Worm (Caenorhabditis elegans) whole organism, L2 larva: ENCODE data around the gene F07C6.6.

ENCODE experiments used
- R02D3.7 ChIP-seq: fragments of 150-350 bp; optimal IDR thresholded peaks from 2 replicates; lab custom pipeline; 2014; ENCODE audit warnings: missing biosample characterization, missing genetic modification characterization
- Y55F3AM.14 ChIP-seq: fragments of 200-800 bp; sonication (Bioruptor generic); optimal IDR thresholded peaks from 2 replicates; lab custom pipeline; 2018; ENCODE audit warnings: mild to moderate bottlenecking, missing genetic modification characterization, missing compliant biosample characterization
- aly-2 ChIP-seq: fragments of 150-350 bp; optimal IDR thresholded peaks from 2 replicates; lab custom pipeline; 2014; ENCODE audit warnings: missing biosample characterization, missing genetic modification characterization
- blmp-1 ChIP-seq: sonication (generic microtip); optimal IDR thresholded peaks from 2 replicates; lab custom pipeline; 2017; ENCODE audit warnings: missing genetic modification characterization, mild to moderate bottlenecking, missing compliant biosample characterization, antibody characterized with exemption, moderate library complexity; ENCODE audit not compliant: insufficient read depth
- ceh-82 ChIP-seq: fragments of 150-350 bp; optimal IDR thresholded peaks from 2 replicates; lab custom pipeline; 2014; ENCODE audit warnings: missing biosample characterization, missing genetic modification characterization
- crh-2 ChIP-seq: sonication (generic microtip); optimal IDR thresholded peaks from 2 replicates; lab custom pipeline; 2017; ENCODE audit warnings: missing biosample characterization, missing genetic modification characterization
- dmd-4 ChIP-seq: sonication (generic microtip); optimal IDR thresholded peaks from 2 replicates; lab custom pipeline; 2017; ENCODE audit warnings: missing biosample characterization, missing genetic modification characterization
- egl-27 ChIP-seq: sonication (generic microtip); optimal IDR thresholded peaks from 3 replicates; lab custom pipeline; 2017; ENCODE audit warnings: missing biosample characterization, missing genetic modification reagents, missing genetic modification characterization
- elt-1 ChIP-seq: fragments of 150-350 bp; optimal IDR thresholded peaks from 2 replicates; lab custom pipeline; 2014; ENCODE audit warnings: missing biosample characterization, missing genetic modification characterization
- elt-3 ChIP-seq: sonication (generic microtip); optimal IDR thresholded peaks from 2 replicates; lab custom pipeline; 2017; ENCODE audit warnings: missing biosample characterization, missing genetic modification characterization
- fos-1 ChIP-seq: fragments of 150-350 bp; optimal IDR thresholded peaks from 2 replicates; lab custom pipeline; 2014; ENCODE audit warnings: missing biosample characterization, missing genetic modification characterization
- gmeb-1 ChIP-seq: fragments of 150-350 bp; optimal IDR thresholded peaks from 2 replicates; lab custom pipeline; 2014; ENCODE audit warnings: missing biosample characterization, missing genetic modification characterization
- lin-11 ChIP-seq: fragments of 150-350 bp; sonication (generic microtip); optimal IDR thresholded peaks from 2 replicates; lab custom pipeline; 2014; ENCODE audit warnings: missing biosample characterization, missing genetic modification characterization, inconsistent platforms, mixed read lengths
- mbf-1 ChIP-seq: sonication (generic microtip); optimal IDR thresholded peaks from 2 replicates; lab custom pipeline; 2017; ENCODE audit warnings: missing biosample characterization, missing genetic modification characterization
- mdl-1 ChIP-seq, 2 experiments: fragments of 150-350 bp in 1 of 2; sonication (generic microtip) in 1 of 2; optimal IDR thresholded peaks; 2 replicates each; lab custom pipeline; 2017; ENCODE audit warnings: missing biosample characterization in 2 of 2, missing genetic modification characterization in 2 of 2
- nhr-10 ChIP-seq: sonication (generic microtip); optimal IDR thresholded peaks from 2 replicates; lab custom pipeline; 2017; ENCODE audit warnings: missing biosample characterization, missing genetic modification characterization
- nhr-12 ChIP-seq: fragments of 150-350 bp; optimal IDR thresholded peaks from 2 replicates; lab custom pipeline; 2014; ENCODE audit warnings: missing biosample characterization, missing genetic modification characterization
- nhr-21 ChIP-seq: fragments of 150-350 bp; optimal IDR thresholded peaks from 2 replicates; lab custom pipeline; 2014; ENCODE audit warnings: missing biosample characterization, missing genetic modification characterization
- nhr-23 ChIP-seq: fragments of 150-350 bp; optimal IDR thresholded peaks from 2 replicates; lab custom pipeline; 2014; ENCODE audit warnings: missing biosample characterization, missing genetic modification reagents, missing genetic modification characterization
- nhr-237 ChIP-seq: fragments of 150-350 bp; optimal IDR thresholded peaks from 2 replicates; lab custom pipeline; 2014; ENCODE audit warnings: missing biosample characterization, missing genetic modification characterization
- nhr-25 ChIP-seq: fragments of 150-350 bp; sonication (generic microtip); optimal IDR thresholded peaks from 3 replicates; lab custom pipeline; 2014; ENCODE audit warnings: missing biosample characterization, missing genetic modification characterization
- nhr-77 ChIP-seq: fragments of 150-350 bp; optimal IDR thresholded peaks from 2 replicates; lab custom pipeline; 2014; ENCODE audit warnings: missing biosample characterization, missing genetic modification characterization
- peb-1 ChIP-seq: fragments of 150-350 bp; optimal IDR thresholded peaks from 2 replicates; lab custom pipeline; 2014; ENCODE audit warnings: missing biosample characterization, missing genetic modification characterization
- sem-4 ChIP-seq: fragments of 150-350 bp; optimal IDR thresholded peaks from 2 replicates; lab custom pipeline; 2014; ENCODE audit warnings: missing biosample characterization, missing genetic modification reagents, missing genetic modification characterization
- skn-1 ChIP-seq: sonication (generic microtip); optimal IDR thresholded peaks from 2 replicates; lab custom pipeline; 2017; ENCODE audit warnings: missing biosample characterization, missing genetic modification characterization
- sma-3 ChIP-seq: sonication (generic microtip); optimal IDR thresholded peaks from 2 replicates; lab custom pipeline; 2016; ENCODE audit warnings: missing genetic modification reagents, missing genetic modification characterization, missing compliant biosample characterization
- sma-9 ChIP-seq, 2 experiments: fragments of 150-350 bp in 1 of 2; sonication (generic microtip) in 1 of 2; optimal IDR thresholded peaks; 2 replicates each; lab custom pipeline; 2014 to 2016; ENCODE audit warnings: missing genetic modification characterization in 2 of 2, mild to moderate bottlenecking in 1 of 2, missing biosample characterization in 1 of 2, missing compliant biosample characterization in 1 of 2, missing genetic modification reagents in 1 of 2, moderate library complexity in 1 of 2
- unc-39 ChIP-seq: fragments of 150-350 bp; optimal IDR thresholded peaks from 2 replicates; lab custom pipeline; 2014; ENCODE audit warnings: missing biosample characterization, missing genetic modification characterization
- unc-55 ChIP-seq: fragments of 150-350 bp; sonication (generic microtip); optimal IDR thresholded peaks from 3 replicates; lab custom pipeline; 2014; ENCODE audit warnings: missing biosample characterization, missing genetic modification reagents, missing genetic modification characterization
- unc-62 ChIP-seq: fragments of 150-350 bp; optimal IDR thresholded peaks from 2 replicates; lab custom pipeline; 2014; ENCODE audit warnings: missing biosample characterization, missing genetic modification reagents, missing genetic modification characterization
- ztf-11 ChIP-seq: sonication (generic microtip); optimal IDR thresholded peaks from 2 replicates; lab custom pipeline; 2017; ENCODE audit warnings: missing biosample characterization, missing genetic modification characterization
- ztf-4 ChIP-seq: fragments of 150-350 bp; optimal IDR thresholded peaks from 2 replicates; lab custom pipeline; 2014; ENCODE audit warnings: missing biosample characterization, missing genetic modification characterization

F07C6.6 gene

DNA sequence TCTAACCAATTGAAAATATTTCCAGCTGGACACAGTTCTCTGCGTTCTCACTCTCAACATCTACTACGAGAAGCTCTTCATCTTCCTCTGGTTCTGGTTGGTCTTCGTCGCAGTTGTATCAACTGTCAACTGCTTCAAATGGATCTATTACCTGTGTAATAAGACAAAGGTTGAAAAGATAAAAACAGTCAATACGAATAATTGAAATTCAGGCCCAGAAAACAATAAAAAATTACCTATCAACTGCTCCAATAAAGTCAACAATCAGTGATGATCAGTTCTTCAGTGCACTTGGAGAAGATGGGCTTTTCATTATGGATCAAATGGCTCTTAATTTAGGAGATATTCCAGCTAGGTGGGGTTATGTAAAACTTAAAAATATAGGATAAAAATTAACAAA, 43.8 kb upstream of the F07C6.6 start:
- TF ChIP-seq dmd-4 (tag; lab: Kevin White, UChicago) (no peak), fos-1 (tag; lab: Kevin White, UChicago) (no peak), elt-3 (no peak)

DNA sequence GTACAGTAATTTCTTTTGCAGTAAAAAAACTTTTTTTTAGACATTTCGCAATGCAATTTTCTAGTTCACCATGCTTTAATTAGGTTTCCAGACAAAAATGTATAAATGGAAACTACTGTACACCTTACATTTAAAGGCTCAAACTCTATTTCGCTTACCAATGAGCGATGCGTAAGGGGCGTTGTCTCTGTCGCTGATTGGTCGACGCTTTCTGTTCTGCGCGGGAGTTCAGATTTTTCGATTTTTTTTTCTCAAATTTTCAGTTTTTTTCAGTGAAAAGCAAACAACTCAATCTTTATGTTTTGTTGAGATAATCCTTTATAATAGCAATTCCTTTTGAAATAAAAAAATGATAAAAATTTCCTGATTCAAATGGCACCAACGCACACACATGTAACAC, 38.4 kb upstream of the F07C6.6 start:
- TF ChIP-seq sma-9 (GFP tag; optimal IDR thresholded peaks at IDR 0.05; lab: Kevin White, UChicago) (no peak), sma-9 (tag; optimal IDR thresholded peaks at IDR 0.05; lab: Kevin White, UChicago) (no peak), elt-1 (no peak), elt-3 (no peak), sem-4 (tag; lab: Kevin White, UChicago) (no peak), egl-27 (tag; lab: Kevin White, UChicago) (no peak), nhr-77 (tag; lab: Kevin White, UChicago) (no peak), unc-62 (GFP tag; lab: Kevin White, UChicago) (no peak), Y55F3AM.14 (GFP tag; lab: Kevin White, UChicago) (no peak), mdl-1 (tag; optimal IDR thresholded peaks at IDR 0.05; lab: Kevin White, UChicago) (no peak), unc-55 (GFP tag; lab: Kevin White, UChicago) (no peak), crh-2 (no peak), aly-2 (no peak), ztf-11 (tag; lab: Kevin White, UChicago) (no peak), nhr-25 (tag; lab: Kevin White, UChicago) (no peak)

DNA sequence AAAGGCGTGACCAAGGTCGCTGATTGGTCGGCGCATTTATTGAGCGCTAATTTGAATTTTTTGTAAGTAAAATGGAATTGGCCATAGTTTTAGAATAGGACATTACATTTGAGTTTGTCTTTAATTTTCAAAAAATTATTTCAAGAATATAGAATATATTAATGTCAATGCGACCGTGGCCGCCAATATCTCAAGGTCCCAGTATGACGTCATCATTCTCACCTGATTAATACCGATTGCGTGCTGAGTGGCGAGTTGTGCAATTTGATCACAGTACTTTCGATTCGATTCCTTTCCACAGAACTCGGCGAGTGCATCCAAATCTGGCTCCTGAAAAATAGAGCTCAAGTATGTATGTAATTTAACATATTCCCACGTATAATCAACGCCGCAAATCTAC, 37.0 kb upstream of the F07C6.6 start:
- TF ChIP-seq skn-1 (tag; lab: Kevin White, UChicago) (no peak), mbf-1 (tag; lab: Kevin White, UChicago) (no peak), sma-3 (GFP tag; lab: Kevin White, UChicago) (no peak), crh-2 (no peak), R02D3.7 (tag; lab: Kevin White, UChicago) (no peak), unc-39 (tag; lab: Kevin White, UChicago) (no peak), nhr-23 (tag; lab: Kevin White, UChicago) (no peak), ztf-11 (tag; lab: Kevin White, UChicago) (no peak), peb-1 (tag; lab: Kevin White, UChicago) (no peak), blmp-1 (tag; lab: Kevin White, UChicago) (no peak), nhr-12 (tag; lab: Kevin White, UChicago) (no peak), ceh-82 (no peak), mdl-1 (tag; optimal IDR thresholded peaks at IDR 0.05; lab: Kevin White, UChicago) (no peak), lin-11 (no peak), nhr-21 (tag; lab: Kevin White, UChicago) (no peak), ztf-4 (tag; lab: Kevin White, UChicago) (no peak), gmeb-1 (tag; lab: Kevin White, UChicago) (no peak)
- TF ChIP-seq, all 48 proteins: peak for 0

DNA sequence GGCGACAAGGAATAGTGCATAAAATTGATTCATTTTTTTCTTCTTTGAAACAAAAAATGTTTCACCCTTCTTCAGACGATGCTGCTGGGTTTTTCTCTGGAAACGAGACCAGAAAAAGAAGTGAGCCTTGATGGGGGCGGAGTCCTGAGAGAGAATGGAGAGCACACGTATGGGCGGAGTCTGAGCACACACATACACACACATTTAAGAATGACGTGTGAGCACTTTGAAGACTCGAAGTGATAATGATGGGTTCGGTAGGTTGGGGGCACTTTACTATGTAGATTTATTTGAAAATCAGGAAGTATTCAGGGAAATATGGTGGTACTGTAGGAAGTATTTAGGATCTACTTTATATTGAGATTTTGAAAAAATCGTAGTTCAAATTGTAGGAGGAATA, 35.1 kb upstream of the F07C6.6 start, which contains the start of gene flp-9:
TSS of gene flp-9 (minus strand) at position 101 of the 400 bp plus-strand sequence.
- TF ChIP-seq nhr-10 (tag; lab: Kevin White, UChicago) (no peak), nhr-237 (tag; lab: Kevin White, UChicago) (no peak), gmeb-1 (tag; lab: Kevin White, UChicago) (no peak)
- TF ChIP-seq, all 48 proteins: peak for 0

DNA sequence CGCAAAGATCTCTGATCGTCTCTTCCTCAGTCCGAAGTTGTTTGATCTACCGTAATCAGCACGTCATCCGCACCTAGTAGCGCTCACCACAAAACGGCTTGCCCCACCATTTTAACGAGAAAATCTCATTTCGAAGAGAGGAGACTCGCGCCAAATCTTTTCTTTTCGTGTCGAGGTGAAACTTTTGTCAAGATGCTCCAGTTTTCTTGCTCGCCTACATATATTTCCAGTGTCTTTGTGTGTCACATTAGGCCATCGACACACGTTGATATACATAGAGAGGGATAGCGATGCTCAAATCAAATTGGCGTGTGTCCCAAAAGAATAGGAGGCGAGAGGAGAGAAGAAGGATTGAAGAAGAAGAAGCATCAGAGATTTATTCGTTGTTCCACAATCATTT, 29.8 kb upstream of the F07C6.6 start:
- TF ChIP-seq nhr-12 (tag; lab: Kevin White, UChicago) (no peak), ztf-11 (tag; lab: Kevin White, UChicago) (no peak)

DNA sequence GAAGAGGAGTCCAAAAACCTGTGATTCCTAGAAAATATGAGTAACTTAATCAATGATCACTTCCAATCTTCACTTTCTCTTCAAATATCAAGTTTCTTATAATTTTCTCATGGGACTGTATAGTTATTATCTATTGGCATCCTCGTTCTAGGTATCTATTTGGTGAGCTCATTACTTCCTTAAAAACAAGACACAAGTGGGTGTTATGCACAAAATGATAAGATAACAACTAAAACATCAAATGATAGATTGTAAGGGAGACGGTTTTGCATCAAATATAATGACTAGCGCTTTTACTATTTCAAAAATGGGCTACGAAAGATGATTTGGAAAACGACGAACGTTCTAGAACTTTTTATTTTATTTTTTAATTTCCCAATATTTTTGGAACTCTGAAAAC, 27.5 kb upstream of the F07C6.6 start, which contains the start of gene ZK897.10:
TSS of gene ZK897.10 (plus strand) at position 285 of the 400 bp plus-strand sequence.
- TF ChIP-seq R02D3.7 (tag; lab: Kevin White, UChicago) (no peak), fos-1 (tag; lab: Kevin White, UChicago) (peak; percentile 34)
- TF ChIP-seq, all 48 proteins: peak for 1
